Worm (Caenorhabditis elegans): ENCODE data around the gene Y55D5A.4.

Y55D5A.4 gene

DNA sequence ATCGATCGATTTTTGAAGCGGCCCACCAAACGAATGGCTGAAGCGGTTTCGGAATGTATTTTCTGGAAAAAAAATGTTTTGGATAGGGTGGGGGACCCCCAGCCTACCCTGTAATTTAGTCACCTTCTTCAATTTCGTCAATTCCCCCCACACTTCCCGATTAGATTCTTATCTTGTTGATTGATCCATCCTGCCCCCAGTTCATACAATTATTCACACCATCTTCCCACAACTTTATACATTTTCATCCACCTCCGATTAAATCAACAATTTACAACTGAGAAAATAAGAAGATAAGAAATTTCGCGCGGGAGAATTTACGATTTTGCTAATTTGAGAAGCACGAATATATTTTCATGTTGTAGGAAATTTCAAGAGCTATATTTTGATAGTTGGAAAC, 16.9 kb downstream of the Y55D5A.4 start:
- TF ChIP-seq daf-12 (tag; optimal IDR thresholded peaks at IDR 0.05) (no peak), elt-1 (tag; optimal IDR thresholded peaks at IDR 0.05) (peak; percentile 56), ztf-11 (tag; optimal IDR thresholded peaks at IDR 0.05) (no peak), nhr-237 (tag; optimal IDR thresholded peaks at IDR 0.05) (no peak), nfya-1 (tag; optimal IDR thresholded peaks at IDR 0.05; ENCODE audit: insufficient read depth) (no peak), nhr-12 (tag; optimal IDR thresholded peaks at IDR 0.05) (no peak), lin-15B (tag; optimal IDR thresholded peaks at IDR 0.05) (no peak)

ce11 chrIII:2970251-2970650, 19.6 kb downstream of the Y55D5A.4 start:
- TF ChIP-seq nfya-1 (tag; optimal IDR thresholded peaks at IDR 0.05; ENCODE audit: insufficient read depth) (peak; percentile 30), unc-62 (GFP tag; optimal IDR thresholded peaks at IDR 0.05) (no peak), zag-1 (tag; optimal IDR thresholded peaks at IDR 0.05) (no peak)

- TF ChIP-seq egl-5 (tag; optimal IDR thresholded peaks at IDR 0.05) = peak; percentile 20
- peak; percentile 3 for TF ChIP-seq nhr-11 (tag; optimal IDR thresholded peaks at IDR 0.05)
- peak; percentile 68 for TF ChIP-seq lin-39 (tag; optimal IDR thresholded peaks at IDR 0.05)
- peak; percentile 24 for TF ChIP-seq tbx-2 (tag; optimal IDR thresholded peaks at IDR 0.05)
- peak; percentile 34 for TF ChIP-seq lsy-12 (tag; optimal IDR thresholded peaks at IDR 0.05)
- no peak for TF ChIP-seq ceh-16 (tag; optimal IDR thresholded peaks at IDR 0.05)
- TF ChIP-seq R02D3.7 (tag; optimal IDR thresholded peaks at IDR 0.05) = peak; percentile 64
- no peak for TF ChIP-seq jun-1 (tag; optimal IDR thresholded peaks at IDR 0.05)
- TF ChIP-seq ceh-28 (tag; optimal IDR thresholded peaks at IDR 0.05) = peak; percentile 82
- TF ChIP-seq nhr-237 (tag; optimal IDR thresholded peaks at IDR 0.05) = no peak
- TF ChIP-seq sea-2 (GFP tag; optimal IDR thresholded peaks at IDR 0.05) = no peak
- no peak for TF ChIP-seq unc-39 (tag; optimal IDR thresholded peaks at IDR 0.05)
- TF ChIP-seq aly-2 (tag; optimal IDR thresholded peaks at IDR 0.05) = no peak
- peak; percentile 85 for TF ChIP-seq pha-4 (tag; optimal IDR thresholded peaks at IDR 0.05)
- no peak for TF ChIP-seq pqm-1 (tag; optimal IDR thresholded peaks at IDR 0.05)
- no peak for TF ChIP-seq nhr-77 (tag; optimal IDR thresholded peaks at IDR 0.05)
- peak; percentile 83 for TF ChIP-seq lin-15B (tag; optimal IDR thresholded peaks at IDR 0.05)
- no peak for TF ChIP-seq egl-27 (tag; optimal IDR thresholded peaks at IDR 0.05)
- TF ChIP-seq hmg-11 (tag; optimal IDR thresholded peaks at IDR 0.05) = peak; percentile 89
- no peak for TF ChIP-seq ama-1 (optimal IDR thresholded peaks at IDR 0.05)
- TF ChIP-seq elt-2 (tag; optimal IDR thresholded peaks at IDR 0.05) = peak; percentile 61
- TF ChIP-seq nfya-1 (tag; optimal IDR thresholded peaks at IDR 0.05; ENCODE audit: insufficient read depth) = peak; percentile 87
- TF ChIP-seq nhr-25 (tag; optimal IDR thresholded peaks at IDR 0.05) = peak; percentile 46
- peak; percentile 78 for TF ChIP-seq nhr-43 (tag; optimal IDR thresholded peaks at IDR 0.05; ENCODE audit: poor library complexity, severe bottlenecking)
- TF ChIP-seq snpc-4 (tag; optimal IDR thresholded peaks at IDR 0.05) = peak; percentile 21
- TF ChIP-seq nhr-23 (tag; optimal IDR thresholded peaks at IDR 0.05) = peak; percentile 71
- no peak for TF ChIP-seq eor-1 (tag; optimal IDR thresholded peaks at IDR 0.05)
- no peak for TF ChIP-seq skn-1 (tag; optimal IDR thresholded peaks at IDR 0.05)
These were observed 23.4 kb downstream of the Y55D5A.4 start for ce11 chrIII:2966462-2966861.

- TF ChIP-seq egl-5 (tag; optimal IDR thresholded peaks at IDR 0.05) (no peak), egl-27 (tag; optimal IDR thresholded peaks at IDR 0.05) (no peak), fkh-2 (tag; optimal IDR thresholded peaks at IDR 0.05) (no peak), lsy-12 (tag; optimal IDR thresholded peaks at IDR 0.05) (no peak), nhr-43 (tag; optimal IDR thresholded peaks at IDR 0.05; ENCODE audit: poor library complexity, severe bottlenecking) (no peak), R02D3.7 (tag; optimal IDR thresholded peaks at IDR 0.05) (no peak), skn-1 (tag; optimal IDR thresholded peaks at IDR 0.05) (no peak), nhr-12 (tag; optimal IDR thresholded peaks at IDR 0.05) (no peak), unc-39 (tag; optimal IDR thresholded peaks at IDR 0.05) (no peak), unc-62 (GFP tag; optimal IDR thresholded peaks at IDR 0.05) (no peak), fos-1 (tag; optimal IDR thresholded peaks at IDR 0.05) (no peak), ztf-11 (tag; optimal IDR thresholded peaks at IDR 0.05) (no peak), tbx-2 (tag; optimal IDR thresholded peaks at IDR 0.05) (no peak)
These were observed 24.3 kb downstream of the Y55D5A.4 start, which contains the start of gene H05C05.2 for ce11 chrIII:2965534-2965933. TSS of gene H05C05.2 (minus strand) at chrIII:2965634.
